Worm (Caenorhabditis elegans) whole organism, early embryonic: ENCODE measurements around the gene sfxn-2.

Experiments
- ama-1 ChIP-seq: fragments of 150-350 bp; optimal IDR thresholded peaks from 2 replicates; lab custom pipeline; 2014
- hnd-1 ChIP-seq: sonication (generic microtip); optimal IDR thresholded peaks from 2 replicates; lab custom pipeline; 2016; ENCODE audit warnings: missing genetic modification characterization, missing compliant biosample characterization

ce11 chrX:7998942-7999341 is 40.8 kb upstream of the sfxn-2 start:
- TF ChIP-seq hnd-1 (tag; lab: Kevin White, UChicago) (no peak), ama-1 (no peak)
